Worm (Caenorhabditis elegans): ENCODE measurements around the gene Y17D7B.3.

The Y17D7B.3 gene

ce11 chrV:18753036-18753435, 33.6 kb downstream of the Y17D7B.3 start, which contains the start of gene F11D11.6:
TSS of gene F11D11.6 (minus strand) at chrV:18753136.
- TF ChIP-seq Y67H2A.10 (GFP tag; conservative IDR thresholded peaks at IDR 0.05) (no peak), ceh-100 (GFP tag; IDR thresholded peaks at IDR 0.05) (no peak), tbx-9 (tag; optimal IDR thresholded peaks at IDR 0.05; ENCODE audit: borderline replicate concordance) (no peak), lin-26 (GFP tag; IDR thresholded peaks at IDR 0.05) (no peak), Y56A3A.18 (GFP tag; IDR thresholded peaks at IDR 0.05) (no peak), sptf-2 (GFP tag; optimal IDR thresholded peaks at IDR 0.05) (no peak), bed-2 (GFP tag; IDR thresholded peaks at IDR 0.05) (no peak), egl-44 (GFP tag; IDR thresholded peaks at IDR 0.05) (no peak), F52B5.7 (tag; optimal IDR thresholded peaks at IDR 0.05) (no peak), nhr-80 (tag; optimal IDR thresholded peaks at IDR 0.05) (no peak)

- TF ChIP-seq rcor-1 (GFP tag; IDR thresholded peaks at IDR 0.05) (no peak), D2030.7 (GFP tag; IDR thresholded peaks at IDR 0.05) (no peak), ztf-26 (tag; optimal IDR thresholded peaks at IDR 0.05) (no peak), ceh-100 (GFP tag; IDR thresholded peaks at IDR 0.05) (no peak), lir-1 (GFP tag; conservative IDR thresholded peaks at IDR 0.05) (no peak), C17E4.6 (GFP tag; IDR thresholded peaks at IDR 0.05) (no peak), Y53G8AR.9 (GFP tag; conservative IDR thresholded peaks at IDR 0.05) (no peak), madf-6 (GFP tag; IDR thresholded peaks at IDR 0.05) (no peak), ceh-27 (GFP tag; optimal IDR thresholded peaks at IDR 0.05) (no peak)
Measured at ce11 chrV:18750445-18750844, 36.1 kb downstream of the Y17D7B.3 start, which contains the start of the genes F11D11.21 and F11D11.12. TSS of gene F11D11.21 (minus strand) at chrV:18750545. TSS of gene F11D11.12 (minus strand) at chrV:18750682.

- TF ChIP-seq Y53G8AR.9 (GFP tag; conservative IDR thresholded peaks at IDR 0.05), result no peak
- TF ChIP-seq nhr-120 (GFP tag; IDR thresholded peaks at IDR 0.05), result no peak
- TF ChIP-seq nfya-2 (GFP tag; IDR thresholded peaks at IDR 0.05), result no peak
- no peak for TF ChIP-seq gei-17 (GFP tag; optimal IDR thresholded peaks at IDR 0.05)
Measured at ce11 chrV:18748726-18749125, 37.9 kb downstream of the Y17D7B.3 start, which contains the start of gene clec-252. TSS of gene clec-252 (minus strand) at chrV:18748826.

- TF ChIP-seq madf-6 (GFP tag; IDR thresholded peaks at IDR 0.05), result no peak
- no peak for TF ChIP-seq snpc-4 (GFP tag; optimal IDR thresholded peaks at IDR 0.05)
- no peak for TF ChIP-seq snpc-4 (tag; optimal IDR thresholded peaks at IDR 0.05)
- TF ChIP-seq zfh-2 (GFP tag; conservative IDR thresholded peaks at IDR 0.05), result peak; percentile 77; the same call in 1 of the 2 replicates
- TF ChIP-seq dox-1 (GFP tag; IDR thresholded peaks at IDR 0.05), result 0 out of 2 replicates have a peak, but pooled peaks have one; percentile 9
- TF ChIP-seq hsf-1 (GFP tag; IDR thresholded peaks at IDR 0.05), result no peak
- TF ChIP-seq ccch-3 (GFP tag; optimal IDR thresholded peaks at IDR 0.05), result no peak
- TF ChIP-seq zim-3 (tag; optimal IDR thresholded peaks at IDR 0.05), result no peak
Measured at ce11 chrV:18746937-18747660, 39.5 kb downstream of the Y17D7B.3 start, which contains the start of gene clec-251. TSS of gene clec-251 (minus strand) at chrV:18746987.

- TF ChIP-seq attf-3 (GFP tag; conservative IDR thresholded peaks at IDR 0.05), result no peak
- TF ChIP-seq F23B12.7 (tag; optimal IDR thresholded peaks at IDR 0.05; ENCODE audit: insufficient read depth), result no peak
- no peak for TF ChIP-seq Y95B8A.8 (GFP tag; IDR thresholded peaks at IDR 0.05)
Measured at ce11 chrV:18742108-18742507, 44.5 kb downstream of the Y17D7B.3 start, which contains the start of gene clec-250. TSS of gene clec-250 (minus strand) at chrV:18742208.
